Fruit fly (Drosophila melanogaster) Kc167 (cell line): ENCODE results near the gene CG13931.

ENCODE experiments used
- Myc ChIP-seq: fragments of >200 bp; optimal IDR thresholded peaks from 2 replicates; lab custom pipeline; 2017; ENCODE audit warnings: missing external identifiers
- Sin3A ChIP-seq: fragments of >200 bp; optimal IDR thresholded peaks from 2 replicates; lab custom pipeline; 2018; ENCODE audit warnings: missing external identifiers
- h ChIP-seq: fragments of >200 bp; optimal IDR thresholded peaks from 3 replicates; lab custom pipeline; 2018; ENCODE audit warnings: missing external identifiers
- insv ChIP-seq: fragments of >200 bp; optimal IDR thresholded peaks from 3 replicates; lab custom pipeline; 2018; ENCODE audit warnings: missing external identifiers
- psq ChIP-seq: fragments of >200 bp; optimal IDR thresholded peaks from 2 replicates; lab custom pipeline; 2017; ENCODE audit warnings: missing external identifiers

DNA sequence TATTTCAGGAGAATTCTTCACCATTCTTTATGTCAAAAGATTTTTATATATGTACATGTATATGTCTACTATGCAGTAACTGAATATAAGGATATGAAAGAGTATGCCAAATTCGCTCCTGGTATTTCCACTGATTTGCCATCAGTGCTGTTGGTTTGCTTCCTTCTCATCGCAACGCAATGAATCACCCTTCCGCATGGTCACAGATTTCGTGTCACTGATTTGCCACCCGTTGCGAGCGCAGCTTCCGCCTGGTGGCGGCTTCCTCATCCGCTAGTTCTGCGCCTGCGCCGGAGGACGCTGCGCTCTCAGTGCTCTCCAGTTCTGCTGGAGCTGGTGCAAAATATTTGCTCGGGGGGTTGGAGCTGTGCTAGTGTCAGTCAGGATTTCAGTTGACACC lies 46.0 kb upstream of the CG13931 start:
- TF ChIP-seq insv (lab: Kevin White, UChicago) (no peak), psq (no peak), h (lab: Kevin White, UChicago) (no peak), Myc (lab: Kevin White, UChicago) (no peak), Sin3A (lab: Kevin White, UChicago) (no peak)
